Fruit fly (Drosophila melanogaster) whole organism, embryonic: ENCODE results near the gene Wsck.

Experiments used
- Bdp1 ChIP-seq: fragments of 200-800 bp; sonication (Bioruptor generic); optimal IDR thresholded peaks from 3 replicates; lab custom pipeline; 2016; ENCODE audit warnings: missing biosample characterization, missing genetic modification characterization
- Bteb2 ChIP-seq: fragments of 200-800 bp; sonication (Bioruptor generic); optimal IDR thresholded peaks from 2 replicates; lab custom pipeline; 2016; ENCODE audit warnings: missing biosample characterization, missing genetic modification characterization
- CG11085 ChIP-seq: fragments of 200-800 bp; sonication (Bioruptor generic); IDR thresholded peaks from 2 replicates; pipeline ENCODE4 v1.3.6; 2022; ENCODE audit warnings: missing biosample characterization, missing genetic modification characterization
- CG11504 ChIP-seq: fragments of 200-800 bp; sonication (Bioruptor generic); optimal IDR thresholded peaks from 3 replicates; lab custom pipeline; 2019; ENCODE audit warnings: missing biosample characterization, mild to moderate bottlenecking, missing genetic modification characterization, moderate library complexity
- CG11723 ChIP-seq: fragments of 200-800 bp; sonication (Bioruptor generic); optimal IDR thresholded peaks from 2 replicates; lab custom pipeline; 2017; ENCODE audit warnings: missing biosample characterization, mild to moderate bottlenecking, missing genetic modification characterization
- CG12219 ChIP-seq: fragments of 200-800 bp; sonication (Bioruptor generic); optimal IDR thresholded peaks from 3 replicates; lab custom pipeline; 2018; ENCODE audit warnings: missing biosample characterization, mild to moderate bottlenecking, missing genetic modification characterization
- CG13775 ChIP-seq: fragments of 200-800 bp; sonication (Bioruptor generic); optimal IDR thresholded peaks from 3 replicates; lab custom pipeline; 2017; ENCODE audit warnings: missing biosample characterization, mild to moderate bottlenecking, missing genetic modification characterization
- CG15601 ChIP-seq: fragments of 200-800 bp; sonication (Bioruptor generic); optimal IDR thresholded peaks from 3 replicates; lab custom pipeline; 2019; ENCODE audit warnings: missing biosample characterization, mild to moderate bottlenecking, missing genetic modification characterization, moderate library complexity
- CG17385 ChIP-seq: fragments of 200-800 bp; sonication (Bioruptor generic); optimal IDR thresholded peaks from 3 replicates; lab custom pipeline; 2018; ENCODE audit warnings: missing biosample characterization, mild to moderate bottlenecking, missing genetic modification characterization
- CG3065 ChIP-seq: fragments of 200-800 bp; sonication (Bioruptor generic); optimal IDR thresholded peaks from 2 replicates; lab custom pipeline; 2016; ENCODE audit warnings: missing biosample characterization, missing genetic modification characterization
- CG31441 ChIP-seq: fragments of 200-800 bp; sonication (Bioruptor generic); IDR thresholded peaks from 2 replicates; pipeline ENCODE4 v1.3.6; 2022; ENCODE audit warnings: missing biosample characterization, missing genetic modification characterization
- CG34376 ChIP-seq: fragments of 200-800 bp; sonication (Bioruptor generic); optimal IDR thresholded peaks from 2 replicates; lab custom pipeline; 2018; ENCODE audit warnings: missing biosample characterization, mild to moderate bottlenecking, missing genetic modification characterization
- CG7556 ChIP-seq: fragments of 200-800 bp; sonication (Bioruptor generic); optimal IDR thresholded peaks from 2 replicates; lab custom pipeline; 2017; ENCODE audit warnings: missing biosample characterization, mild to moderate bottlenecking, missing genetic modification characterization
- CG9437 ChIP-seq: fragments of 200-800 bp; sonication (Bioruptor generic); optimal IDR thresholded peaks from 2 replicates; lab custom pipeline; 2018; ENCODE audit warnings: missing biosample characterization, mild to moderate bottlenecking, missing genetic modification characterization
- CG9797 ChIP-seq: fragments of 200-800 bp; sonication (Bioruptor generic); optimal IDR thresholded peaks from 3 replicates; lab custom pipeline; 2018; ENCODE audit warnings: missing biosample characterization, mild to moderate bottlenecking, missing genetic modification characterization
- Dbx ChIP-seq: fragments of 200-800 bp; sonication (Bioruptor generic); IDR thresholded peaks from 3 replicates; pipeline ENCODE4 v1.3.6; 2022; ENCODE audit warnings: missing biosample characterization, missing genetic modification characterization
- HLH3B ChIP-seq: fragments of 200-800 bp; sonication (Bioruptor generic); IDR thresholded peaks from 2 replicates; pipeline ENCODE4 v1.3.6; 2022; ENCODE audit warnings: missing biosample characterization, missing genetic modification characterization
- MBD-R2 ChIP-seq: fragments of 200-800 bp; sonication (Bioruptor generic); IDR thresholded peaks from 2 replicates; pipeline ENCODE4 v1.3.6; 2022; ENCODE audit warnings: missing biosample characterization, missing genetic modification characterization
- Oaz ChIP-seq: fragments of 200-800 bp; sonication (Bioruptor generic); IDR thresholded peaks from 2 replicates; pipeline ENCODE4 v1.3.6; 2022; ENCODE audit warnings: missing biosample characterization, missing genetic modification characterization
- Poxn ChIP-seq: fragments of 200-800 bp; sonication (Bioruptor generic); IDR thresholded peaks from 2 replicates; pipeline ENCODE4 v1.3.6; 2022; ENCODE audit warnings: missing biosample characterization, missing genetic modification characterization
- Scr ChIP-seq: fragments of 200-800 bp; sonication (Bioruptor generic); IDR thresholded peaks from 2 replicates; pipeline ENCODE4 v1.3.6; 2022; ENCODE audit warnings: missing biosample characterization, missing genetic modification characterization; ENCODE audit not compliant: partially characterized antibody
- Sin3A ChIP-seq: fragments of >200 bp; optimal IDR thresholded peaks from 2 replicates; lab custom pipeline; 2018
- Sox102F ChIP-seq: fragments of 200-800 bp; sonication (Bioruptor generic); optimal IDR thresholded peaks from 2 replicates; lab custom pipeline; 2018; ENCODE audit warnings: missing biosample characterization, mild to moderate bottlenecking, missing genetic modification characterization, moderate library complexity
- Xbp1 ChIP-seq: fragments of 200-800 bp; sonication (Bioruptor generic); optimal IDR thresholded peaks from 3 replicates; lab custom pipeline; 2016; ENCODE audit warnings: missing biosample characterization, mild to moderate bottlenecking, missing genetic modification characterization
- abd-A ChIP-seq: fragments of 200-800 bp; sonication (Bioruptor generic); optimal IDR thresholded peaks from 3 replicates; lab custom pipeline; 2019; ENCODE audit warnings: missing biosample characterization, mild to moderate bottlenecking, missing genetic modification characterization, moderate library complexity
- ac ChIP-seq: fragments of 200-800 bp; sonication (Bioruptor generic); optimal IDR thresholded peaks from 3 replicates; lab custom pipeline; 2017; ENCODE audit warnings: missing biosample characterization, mild to moderate bottlenecking, missing genetic modification characterization
- bbx ChIP-seq: fragments of 200-800 bp; sonication (Bioruptor generic); IDR thresholded peaks from 2 replicates; pipeline ENCODE4 v1.3.6; 2022; ENCODE audit warnings: missing biosample characterization, missing genetic modification characterization; ENCODE audit not compliant: partially characterized antibody
- chinmo ChIP-seq: fragments of 200-800 bp; sonication (Bioruptor generic); IDR thresholded peaks from 4 replicates; pipeline ENCODE4 v1.3.6; 2022; ENCODE audit warnings: missing biosample characterization, missing genetic modification characterization; ENCODE audit not compliant: partially characterized antibody
- chm ChIP-seq: fragments of 200-800 bp; sonication (Bioruptor generic); IDR thresholded peaks from 2 replicates; pipeline ENCODE4 v1.3.6; 2022; ENCODE audit warnings: missing biosample characterization, missing genetic modification characterization
- chn ChIP-seq: fragments of 200-800 bp; sonication (Bioruptor generic); optimal IDR thresholded peaks from 2 replicates; lab custom pipeline; 2016; ENCODE audit warnings: missing biosample characterization, missing genetic modification characterization
- dati ChIP-seq: fragments of 200-800 bp; sonication (Bioruptor generic); IDR thresholded peaks from 2 replicates; pipeline ENCODE4 v1.3.6; 2022; ENCODE audit warnings: missing biosample characterization, missing genetic modification characterization
- gcm ChIP-seq: fragments of 200-800 bp; sonication (Bioruptor generic); optimal IDR thresholded peaks from 2 replicates; lab custom pipeline; 2019; ENCODE audit warnings: missing biosample characterization, mild to moderate bottlenecking, missing genetic modification characterization, moderate library complexity
- grau ChIP-seq: fragments of 200-800 bp; optimal IDR thresholded peaks from 3 replicates; lab custom pipeline; 2019; ENCODE audit warnings: missing biosample characterization, mild to moderate bottlenecking, missing genetic modification characterization, moderate library complexity
- ham ChIP-seq: fragments of 200-800 bp; sonication (Bioruptor generic); IDR thresholded peaks from 2 replicates; pipeline ENCODE4 v1.3.6; 2022; ENCODE audit warnings: missing biosample characterization, missing genetic modification characterization
- jing ChIP-seq: fragments of 200-800 bp; sonication (Bioruptor generic); optimal IDR thresholded peaks from 2 replicates; lab custom pipeline; 2018; ENCODE audit warnings: missing biosample characterization, mild to moderate bottlenecking, missing genetic modification characterization
- kni ChIP-seq: fragments of 200-800 bp; sonication (Bioruptor generic); optimal IDR thresholded peaks from 3 replicates; lab custom pipeline; 2017; ENCODE audit warnings: mild to moderate bottlenecking, missing biosample characterization, missing genetic modification reagents, missing genetic modification characterization
- lov ChIP-seq, 2 experiments: fragments of 200-800 bp in 1 of 2; fragments of >200 bp in 1 of 2; sonication (Bioruptor generic) in 1 of 2; IDR thresholded peaks in 1 of 2; optimal IDR thresholded peaks in 1 of 2; 2 replicates in 1 of 2; 3 replicates in 1 of 2; pipeline versions ENCODE4 v1.3.6 to Lab custom; 2017 to 2022; ENCODE audit warnings: missing biosample characterization in 1 of 2, missing genetic modification characterization in 1 of 2
- nerfin-1 ChIP-seq: fragments of 200-800 bp; sonication (Bioruptor generic); optimal IDR thresholded peaks from 3 replicates; lab custom pipeline; 2019; ENCODE audit warnings: missing biosample characterization, mild to moderate bottlenecking, missing genetic modification characterization, moderate library complexity
- nerfin-2 ChIP-seq: fragments of 200-800 bp; sonication (Bioruptor generic); IDR thresholded peaks from 2 replicates; pipeline ENCODE4 v1.3.6; 2022; ENCODE audit warnings: missing biosample characterization, missing genetic modification characterization; ENCODE audit not compliant: partially characterized antibody
- nmo ChIP-seq: fragments of 200-800 bp; sonication (Bioruptor generic); optimal IDR thresholded peaks from 2 replicates; lab custom pipeline; 2018; ENCODE audit warnings: missing biosample characterization, mild to moderate bottlenecking, missing genetic modification characterization, moderate library complexity
- oc ChIP-seq: fragments of 200-800 bp; sonication (Bioruptor generic); optimal IDR thresholded peaks from 2 replicates; lab custom pipeline; 2018; ENCODE audit warnings: missing biosample characterization, mild to moderate bottlenecking, missing genetic modification characterization, moderate library complexity
- otp ChIP-seq: fragments of 200-800 bp; sonication (Bioruptor generic); IDR thresholded peaks from 3 replicates; pipeline ENCODE4, ENCODE4 v1.3.6; 2022; ENCODE audit warnings: missing biosample characterization, missing genetic modification characterization
- scrt ChIP-seq: fragments of 200-800 bp; sonication (Bioruptor generic); optimal IDR thresholded peaks from 2 replicates; lab custom pipeline; 2018; ENCODE audit warnings: missing biosample characterization, mild to moderate bottlenecking, missing genetic modification characterization, moderate library complexity
- sd ChIP-seq: fragments of 200-800 bp; sonication (Bioruptor generic); optimal IDR thresholded peaks from 3 replicates; lab custom pipeline; 2018; ENCODE audit warnings: missing biosample characterization, mild to moderate bottlenecking, missing genetic modification characterization, moderate library complexity
- slbo ChIP-seq: fragments of 200-800 bp; sonication (Bioruptor generic); IDR thresholded peaks from 2 replicates; pipeline ENCODE4 v1.3.6; 2022; ENCODE audit warnings: missing biosample characterization, missing genetic modification characterization
- tna ChIP-seq: fragments of 200-800 bp; sonication (Bioruptor generic); IDR thresholded peaks from 2 replicates; pipeline ENCODE4 v1.3.6; 2022; ENCODE audit warnings: missing biosample characterization, missing genetic modification characterization; ENCODE audit not compliant: partially characterized antibody
- unc-4 ChIP-seq: fragments of 200-800 bp; sonication (Bioruptor generic); IDR thresholded peaks from 2 replicates; pipeline ENCODE4 v1.3.6; 2022; ENCODE audit warnings: missing biosample characterization, missing genetic modification characterization; ENCODE audit not compliant: partially characterized antibody

Wsck gene

dm6 chr3R:24629877-24630808 is at the start of gene Wsck (continued):
- peak; percentile 60; the same call in 1 of the 4 replicates for TF ChIP-seq chinmo (GFP tag; lab: Robert Waterston, UW)
- no peak for TF ChIP-seq dati (GFP tag; lab: Robert Waterston, UW)
- peak; percentile 21 for TF ChIP-seq ac (GFP tag; lab: Kevin White, UChicago)
- TF ChIP-seq CG17385 (GFP tag; lab: Kevin White, UChicago) = peak; percentile 91
- no peak for TF ChIP-seq gcm (GFP tag; lab: Kevin White, UChicago)
- peak; percentile 27 for TF ChIP-seq nmo (GFP tag; lab: Kevin White, UChicago)
- no peak for TF ChIP-seq CG13775
- TF ChIP-seq nerfin-1 (tag; lab: Kevin White, UChicago) = no peak
- no peak for TF ChIP-seq CG31441
- TF ChIP-seq CG9437 (GFP tag; lab: Kevin White, UChicago) = no peak
- TF ChIP-seq chn (GFP tag; lab: Kevin White, UChicago) = no peak
- TF ChIP-seq bbx (GFP tag; lab: Robert Waterston, UW) = peak; percentile 34; the same call in 1 of the 2 replicates
- no peak for TF ChIP-seq abd-A (tag; lab: Kevin White, UChicago)
- TF ChIP-seq Bteb2 (GFP tag; lab: Kevin White, UChicago) = no peak
- TF ChIP-seq jing (GFP tag; lab: Kevin White, UChicago) = no peak
- no peak for TF ChIP-seq Sin3A (lab: Kevin White, UChicago)
- no peak for TF ChIP-seq grau (tag; lab: Kevin White, UChicago)
- no peak for TF ChIP-seq CG7556 (GFP tag; lab: Kevin White, UChicago)
- no peak for TF ChIP-seq lov (optimal IDR thresholded peaks at IDR 0.05; lab: Kevin White, UChicago)
- no peak for TF ChIP-seq lov (GFP tag; IDR thresholded peaks at IDR 0.05; lab: Robert Waterston, UW)
- TF ChIP-seq chm = no peak
- TF ChIP-seq MBD-R2 (GFP tag; lab: Robert Waterston, UW) = peak; percentile 43; the same call in 1 of the 2 replicates
- TF ChIP-seq otp (GFP tag; lab: Robert Waterston, UW) = peak; percentile 72; the same call in 1 of the 3 replicates
- peak; percentile 28 for TF ChIP-seq scrt (GFP tag; lab: Kevin White, UChicago)
- peak; percentile 18 for TF ChIP-seq CG34376
- TF ChIP-seq unc-4 (GFP tag; lab: Robert Waterston, UW) = peak; percentile 15; the same call in 1 of the 2 replicates
- TF ChIP-seq slbo = 0 out of 2 replicates have a peak, but pooled peaks have one; percentile 11
- TF ChIP-seq CG15601 (tag; lab: Kevin White, UChicago) = no peak
- TF ChIP-seq CG12219 (GFP tag; lab: Kevin White, UChicago) = no peak
- TF ChIP-seq nerfin-2 (GFP tag; lab: Robert Waterston, UW) = peak; percentile 40; the same call in 1 of the 2 replicates
- TF ChIP-seq oc (tag; lab: Kevin White, UChicago) = peak; percentile 86
- peak; percentile 31 for TF ChIP-seq sd (tag; lab: Kevin White, UChicago)
- TF ChIP-seq tna (GFP tag; lab: Robert Waterston, UW) = no peak
- TF ChIP-seq Xbp1 (GFP tag; lab: Kevin White, UChicago) = no peak
- TF ChIP-seq HLH3B (GFP tag; lab: Robert Waterston, UW) = no peak
- no peak for TF ChIP-seq ham (GFP tag; lab: Robert Waterston, UW)
- TF ChIP-seq CG11504 (tag; lab: Kevin White, UChicago) = no peak
- TF ChIP-seq CG9797 = no peak
- TF ChIP-seq CG11723 (GFP tag; lab: Kevin White, UChicago) = no peak
- peak; percentile 38 for TF ChIP-seq kni
- TF ChIP-seq CG11085 (GFP tag; lab: Robert Waterston, UW) = no peak
- peak; percentile 36; the same call in 1 of the 2 replicates for TF ChIP-seq Scr (GFP tag; lab: Robert Waterston, UW)
- TF ChIP-seq Oaz (GFP tag; lab: Robert Waterston, UW) = no peak
- TF ChIP-seq Bdp1 (GFP tag; lab: Kevin White, UChicago) = no peak
- TF ChIP-seq Dbx (GFP tag; lab: Robert Waterston, UW) = no peak
- no peak for TF ChIP-seq Sox102F (GFP tag; lab: Kevin White, UChicago)
- TF ChIP-seq CG3065 (GFP tag; lab: Kevin White, UChicago) = no peak
- no peak for TF ChIP-seq Poxn (GFP tag; lab: Robert Waterston, UW)
